Fruit fly (Drosophila melanogaster) whole organism: Measurements from ENCODE around the gene acj6.
A peak's percentile ranks its signal among the peaks of the same experiment; 100 is the strongest.

ENCODE experiments used
- CG8478 ChIP-seq: fragments of >200 bp; optimal IDR thresholded peaks from 2 replicates; lab custom pipeline; 2018; ENCODE audit warnings: inconsistent platforms
- Dll ChIP-seq: fragments of >200 bp; optimal IDR thresholded peaks from 2 replicates; lab custom pipeline; 2017
- pan ChIP-seq: fragments of >200 bp; optimal IDR thresholded peaks from 2 replicates; lab custom pipeline; 2017
- psq ChIP-seq: fragments of >200 bp; optimal IDR thresholded peaks from 2 replicates; lab custom pipeline; 2017
- usp ChIP-seq: fragments of >200 bp; optimal IDR thresholded peaks from 2 replicates; lab custom pipeline; 2017; ENCODE audit warnings: missing biosample characterization, missing genetic modification characterization, mixed read lengths

DNA sequence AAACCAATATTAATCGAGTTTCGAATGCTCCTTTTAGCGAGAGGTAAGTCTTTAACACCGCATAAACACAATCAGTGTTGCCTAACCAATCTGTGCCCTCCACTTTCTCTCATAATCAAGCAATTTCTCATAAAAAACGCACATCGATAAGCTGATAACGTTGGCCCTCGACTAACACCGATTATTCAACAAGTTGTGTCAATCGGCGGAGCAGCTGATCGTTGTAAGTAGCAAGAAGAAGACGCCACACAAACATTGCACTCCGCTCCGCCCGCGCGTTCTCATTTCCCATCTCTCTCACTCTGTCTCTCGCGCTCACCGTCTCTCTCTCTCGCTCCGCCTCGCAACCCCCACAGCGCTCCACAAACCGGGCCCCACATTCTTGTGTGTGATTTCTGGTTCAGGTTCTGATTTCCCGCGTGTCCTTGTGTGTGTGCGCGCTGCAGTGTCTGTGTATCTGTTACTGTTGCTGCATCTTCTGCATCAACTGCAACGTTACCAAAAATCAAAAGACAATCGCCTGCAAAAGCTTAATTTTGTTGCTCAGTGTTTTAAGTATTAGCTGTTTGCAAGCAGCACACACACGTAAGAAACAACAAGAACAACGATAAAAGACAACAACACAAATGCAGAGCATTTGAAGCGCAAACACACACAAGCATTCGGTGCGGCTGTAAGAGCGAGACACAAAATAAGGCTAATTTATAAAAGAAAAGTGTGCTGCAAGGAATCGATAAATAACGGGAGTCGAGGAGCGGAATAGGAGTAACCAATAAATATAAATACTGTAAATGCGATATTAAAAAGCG lies 45.6 kb downstream of the acj6 start, which contains the start of the genes CG9114 and HDAC6:
- TF ChIP-seq usp (GFP tag; lab: Kevin White, UChicago), result no peak
- no peak for TF ChIP-seq pan (lab: Kevin White, UChicago)
- peak; percentile 84 for TF ChIP-seq Dll
- peak; percentile 1 for TF ChIP-seq CG8478 (lab: Kevin White, UChicago)
- TF ChIP-seq psq (lab: Kevin White, UChicago), result no peak
